Fruit fly (Drosophila melanogaster): ENCODE data around the gene CG7963.

The CG7963 gene

dm6 chr3R:8362259-8362876 is at the start of gene CG7963, which contains the start of gene Veneno:
TSS of gene CG7963 (plus strand) at chr3R:8362826.
TSS of gene Veneno (minus strand) at chr3R:8362554.
- TF ChIP-seq CG8159 (tag; optimal IDR thresholded peaks at IDR 0.05) (peak; percentile 31), CG9948 (tag; optimal IDR thresholded peaks at IDR 0.05) (no peak), CG15710 (tag; optimal IDR thresholded peaks at IDR 0.05) (peak; percentile 24)

- TF ChIP-seq CG14655 (GFP tag; optimal IDR thresholded peaks at IDR 0.05) (no peak), Pif1A (GFP tag; optimal IDR thresholded peaks at IDR 0.05) (no peak), CG8159 (tag; optimal IDR thresholded peaks at IDR 0.05) (no peak), CG34367 (tag; optimal IDR thresholded peaks at IDR 0.05) (no peak), rn (GFP tag; IDR thresholded peaks at IDR 0.05) (no peak), CG17806 (tag; optimal IDR thresholded peaks at IDR 0.05) (no peak), Snoo (tag; optimal IDR thresholded peaks at IDR 0.05) (no peak)
Measured at dm6 chr3R:8313038-8313437, 49.6 kb upstream of the CG7963 start, which contains the start of gene CG7483. TSS of gene CG7483 (plus strand) at chr3R:8313208.

- TF ChIP-seq CG34367 (tag; optimal IDR thresholded peaks at IDR 0.05): no peak
- no peak for TF ChIP-seq CG32121 (GFP tag; IDR thresholded peaks at IDR 0.05)
- no peak for TF ChIP-seq D1 (tag; optimal IDR thresholded peaks at IDR 0.05)
- TF ChIP-seq gl (tag; optimal IDR thresholded peaks at IDR 0.05): no peak
- TF ChIP-seq CG14655 (GFP tag; optimal IDR thresholded peaks at IDR 0.05): no peak
- TF ChIP-seq CG13204 (GFP tag; optimal IDR thresholded peaks at IDR 0.05): no peak
- no peak for TF ChIP-seq Ets98B (GFP tag; IDR thresholded peaks at IDR 0.05)
- TF ChIP-seq CG12605 (GFP tag; IDR thresholded peaks at IDR 0.05): no peak
- no peak for TF ChIP-seq Snoo (tag; optimal IDR thresholded peaks at IDR 0.05)
Measured at dm6 chr3R:8316344-8317105, 46.1 kb upstream of the CG7963 start, which contains the start of gene Coq2. TSS of gene Coq2 (minus strand) at chr3R:8316543.

- TF ChIP-seq EcR (GFP tag; optimal IDR thresholded peaks at IDR 0.05): no peak
- no peak for TF ChIP-seq CG13204 (GFP tag; optimal IDR thresholded peaks at IDR 0.05)
- TF ChIP-seq Pif1B (GFP tag; optimal IDR thresholded peaks at IDR 0.05): no peak
- TF ChIP-seq CG4496 (GFP tag; IDR thresholded peaks at IDR 0.05): no peak
- no peak for TF ChIP-seq CG12605 (GFP tag; IDR thresholded peaks at IDR 0.05)
- TF ChIP-seq CG32121 (GFP tag; IDR thresholded peaks at IDR 0.05): no peak
- no peak for TF ChIP-seq CG14655 (GFP tag; optimal IDR thresholded peaks at IDR 0.05)
- TF ChIP-seq CG8301 (tag; optimal IDR thresholded peaks at IDR 0.05): no peak
- no peak for TF ChIP-seq rn (GFP tag; IDR thresholded peaks at IDR 0.05)
- TF ChIP-seq Snoo (tag; optimal IDR thresholded peaks at IDR 0.05): no peak
- TF ChIP-seq Ets98B (GFP tag; IDR thresholded peaks at IDR 0.05): no peak
- no peak for TF ChIP-seq CG10348 (GFP tag; IDR thresholded peaks at IDR 0.05)
- TF ChIP-seq CG15710 (tag; optimal IDR thresholded peaks at IDR 0.05): no peak
- TF ChIP-seq CG9948 (tag; optimal IDR thresholded peaks at IDR 0.05): no peak
- TF ChIP-seq Pif1A (GFP tag; optimal IDR thresholded peaks at IDR 0.05): no peak
Measured at dm6 chr3R:8317215-8317614, 45.4 kb upstream of the CG7963 start, which contains the start of gene Ctr1B. TSS of gene Ctr1B (plus strand) at chr3R:8317612.

dm6 chr3R:8317709-8318335 is 44.8 kb upstream of the CG7963 start:
- TF ChIP-seq CG8159 (tag; optimal IDR thresholded peaks at IDR 0.05) (no peak), CG12605 (GFP tag; IDR thresholded peaks at IDR 0.05) (peak; percentile 65), Ets98B (GFP tag; IDR thresholded peaks at IDR 0.05) (peak; percentile 60; the same call in 1 of the 2 replicates), CG4496 (GFP tag; IDR thresholded peaks at IDR 0.05) (0 out of 3 replicates have a peak, but pooled peaks have one; percentile 21), CG13204 (GFP tag; optimal IDR thresholded peaks at IDR 0.05) (no peak)

dm6 chr3R:8321447-8321846 is 41.2 kb upstream of the CG7963 start, which contains the start of gene Or85a:
TSS of gene Or85a (plus strand) at chr3R:8321747.
- TF ChIP-seq D1 (tag; optimal IDR thresholded peaks at IDR 0.05) (no peak), CG17806 (tag; optimal IDR thresholded peaks at IDR 0.05) (no peak), fd96Ca (GFP tag; IDR thresholded peaks at IDR 0.05) (no peak), Snoo (tag; optimal IDR thresholded peaks at IDR 0.05) (no peak), CG14655 (GFP tag; optimal IDR thresholded peaks at IDR 0.05) (no peak), gl (tag; optimal IDR thresholded peaks at IDR 0.05) (no peak), EcR (GFP tag; optimal IDR thresholded peaks at IDR 0.05) (no peak), CG9948 (tag; optimal IDR thresholded peaks at IDR 0.05) (no peak), CG13204 (GFP tag; optimal IDR thresholded peaks at IDR 0.05) (no peak), Ets98B (GFP tag; IDR thresholded peaks at IDR 0.05) (no peak)
